Fruit fly (Drosophila melanogaster) whole organism, embryonic: ENCODE measurements around the gene CG42633.

Source experiments
- Abd-B ChIP-seq: fragments of 200-800 bp; sonication (Bioruptor generic); optimal IDR thresholded peaks from 2 replicates; lab custom pipeline; 2018; ENCODE audit warnings: missing biosample characterization, mild to moderate bottlenecking, missing genetic modification characterization, moderate library complexity
- Atf-2 ChIP-seq: fragments of 200-800 bp; sonication (Bioruptor generic); optimal IDR thresholded peaks from 2 replicates; lab custom pipeline; 2016; ENCODE audit warnings: missing biosample characterization, missing genetic modification characterization
- Blimp-1 ChIP-seq: fragments of 200-800 bp; sonication (Bioruptor generic); optimal IDR thresholded peaks from 3 replicates; lab custom pipeline; 2018; ENCODE audit warnings: missing biosample characterization, missing genetic modification characterization, mild to moderate bottlenecking, moderate library complexity, missing genetic modification reagents
- CG10979 ChIP-seq: fragments of 200-800 bp; sonication (Bioruptor generic); optimal IDR thresholded peaks from 2 replicates; lab custom pipeline; 2018; ENCODE audit warnings: missing biosample characterization, mild to moderate bottlenecking, missing genetic modification characterization, moderate library complexity
- CG11695 ChIP-seq: fragments of 200-800 bp; sonication (Bioruptor generic); IDR thresholded peaks from 3 replicates; pipeline ENCODE4 v1.3.6; 2022; ENCODE audit warnings: missing biosample characterization, missing genetic modification characterization
- CG11696 ChIP-seq: fragments of 200-800 bp; sonication (Bioruptor generic); IDR thresholded peaks from 2 replicates; pipeline ENCODE4 v1.3.6; 2022; ENCODE audit warnings: missing biosample characterization, missing genetic modification characterization
- CG13624 ChIP-seq: fragments of 200-800 bp; sonication (Bioruptor generic); optimal IDR thresholded peaks from 2 replicates; lab custom pipeline; 2016; ENCODE audit warnings: missing biosample characterization, missing genetic modification characterization
- CG13775 ChIP-seq: fragments of 200-800 bp; sonication (Bioruptor generic); optimal IDR thresholded peaks from 3 replicates; lab custom pipeline; 2017; ENCODE audit warnings: missing biosample characterization, mild to moderate bottlenecking, missing genetic modification characterization
- CG14441 ChIP-seq: fragments of 200-800 bp; sonication (Bioruptor generic); IDR thresholded peaks from 2 replicates; pipeline ENCODE4 v1.3.6; 2022; ENCODE audit warnings: missing biosample characterization, missing genetic modification characterization
- CG16815 ChIP-seq: fragments of 200-800 bp; sonication (Bioruptor generic); optimal IDR thresholded peaks from 3 replicates; lab custom pipeline; 2017; ENCODE audit warnings: missing biosample characterization, mild to moderate bottlenecking, missing genetic modification characterization
- CG17359 ChIP-seq: fragments of 200-800 bp; sonication (Bioruptor generic); optimal IDR thresholded peaks from 3 replicates; lab custom pipeline; 2018; ENCODE audit warnings: missing biosample characterization, mild to moderate bottlenecking, missing genetic modification characterization, moderate library complexity
- CG2678 ChIP-seq: fragments of 200-800 bp; sonication (Bioruptor generic); optimal IDR thresholded peaks from 3 replicates; lab custom pipeline; 2019; ENCODE audit warnings: missing biosample characterization, mild to moderate bottlenecking, missing genetic modification characterization, moderate library complexity
- CG2712 ChIP-seq: fragments of 200-800 bp; optimal IDR thresholded peaks from 3 replicates; lab custom pipeline; 2019; ENCODE audit warnings: missing biosample characterization, mild to moderate bottlenecking, missing genetic modification characterization, moderate library complexity
- CG3065 ChIP-seq: fragments of 200-800 bp; sonication (Bioruptor generic); optimal IDR thresholded peaks from 2 replicates; lab custom pipeline; 2016; ENCODE audit warnings: missing biosample characterization, missing genetic modification characterization
- CG6683 ChIP-seq: fragments of 200-800 bp; sonication (Bioruptor generic); optimal IDR thresholded peaks from 2 replicates; lab custom pipeline; 2017; ENCODE audit warnings: missing biosample characterization, mild to moderate bottlenecking, missing genetic modification characterization, missing genetic modification reagents
- CG7745 ChIP-seq: fragments of 200-800 bp; sonication (Bioruptor generic); optimal IDR thresholded peaks from 2 replicates; lab custom pipeline; 2018; ENCODE audit warnings: missing biosample characterization, mild to moderate bottlenecking, missing genetic modification characterization, moderate library complexity
- CG9215 ChIP-seq: fragments of 200-800 bp; sonication (Bioruptor generic); IDR thresholded peaks from 2 replicates; pipeline ENCODE4 v1.3.6; 2022; ENCODE audit warnings: missing biosample characterization, missing genetic modification characterization
- Dfd ChIP-seq, 2 experiments: fragments of >200 bp; optimal IDR thresholded peaks; 2 replicates each; lab custom pipeline; 2017; ENCODE audit warnings: missing biosample characterization in 2 of 2, missing genetic modification characterization in 2 of 2
- Dll ChIP-seq: fragments of 200-800 bp; sonication (Bioruptor generic); IDR thresholded peaks from 4 replicates; pipeline ENCODE4 v1.3.6; 2022; ENCODE audit warnings: missing biosample characterization, missing genetic modification characterization; ENCODE audit not compliant: partially characterized antibody
- Hr51 ChIP-seq, 2 experiments: fragments of 200-800 bp; sonication (Bioruptor generic); optimal IDR thresholded peaks; 2 replicates in 1 of 2; 3 replicates in 1 of 2; lab custom pipeline; 2016 to 2018; ENCODE audit warnings: missing biosample characterization in 2 of 2, missing genetic modification characterization in 2 of 2, mild to moderate bottlenecking in 1 of 2, moderate library complexity in 1 of 2
- Mes4 ChIP-seq: fragments of 200-800 bp; sonication (Bioruptor generic); optimal IDR thresholded peaks from 2 replicates; lab custom pipeline; 2016; ENCODE audit warnings: missing biosample characterization, missing genetic modification characterization
- Opbp ChIP-seq: fragments of 200-800 bp; sonication (Bioruptor generic); IDR thresholded peaks from 3 replicates; pipeline ENCODE4 v1.3.6; 2022; ENCODE audit warnings: missing biosample characterization, missing genetic modification characterization; ENCODE audit not compliant: partially characterized antibody
- Side ChIP-seq: fragments of 200-800 bp; sonication (Bioruptor generic); optimal IDR thresholded peaks from 2 replicates; lab custom pipeline; 2016; ENCODE audit warnings: missing biosample characterization, missing genetic modification characterization
- Sry-δ ChIP-seq: fragments of 200-800 bp; sonication (Bioruptor generic); optimal IDR thresholded peaks from 2 replicates; lab custom pipeline; 2016; ENCODE audit warnings: missing biosample characterization, missing genetic modification characterization
- Stat92E ChIP-seq, 3 experiments: fragments of >200 bp in 2 of 3; fragments of 200-800 bp in 1 of 3; sonication (Bioruptor generic) in 1 of 3; optimal IDR thresholded peaks; 2 replicates each; lab custom pipeline; 2017 to 2019; ENCODE audit warnings: missing biosample characterization in 3 of 3, missing genetic modification characterization in 3 of 3, mild to moderate bottlenecking in 1 of 3, moderate library complexity in 1 of 3
- Usf ChIP-seq: fragments of 200-800 bp; sonication (Bioruptor generic); optimal IDR thresholded peaks from 2 replicates; lab custom pipeline; 2017; ENCODE audit warnings: missing genotype, missing biosample characterization, missing genetic modification characterization
- abd-A ChIP-seq: fragments of 200-800 bp; sonication (Bioruptor generic); optimal IDR thresholded peaks from 3 replicates; lab custom pipeline; 2019; ENCODE audit warnings: missing biosample characterization, mild to moderate bottlenecking, missing genetic modification characterization, moderate library complexity
- bcd ChIP-seq: fragments of 200-800 bp; sonication (Bioruptor generic); optimal IDR thresholded peaks from 2 replicates; lab custom pipeline; 2017; ENCODE audit warnings: missing biosample characterization, mild to moderate bottlenecking, missing genetic modification characterization
- chm ChIP-seq: fragments of 200-800 bp; sonication (Bioruptor generic); IDR thresholded peaks from 2 replicates; pipeline ENCODE4 v1.3.6; 2022; ENCODE audit warnings: missing biosample characterization, missing genetic modification characterization
- cwo ChIP-seq: fragments of 200-800 bp; sonication (Bioruptor generic); optimal IDR thresholded peaks from 3 replicates; lab custom pipeline; 2017; ENCODE audit warnings: missing biosample characterization, missing genetic modification characterization, mild to moderate bottlenecking, moderate library complexity, missing genetic modification reagents
- danr ChIP-seq: fragments of 200-800 bp; sonication (Bioruptor generic); IDR thresholded peaks from 2 replicates; pipeline ENCODE4 v1.3.6; 2022; ENCODE audit warnings: missing biosample characterization, missing genetic modification characterization
- dpn ChIP-seq, 2 experiments: fragments of 200-800 bp; sonication (Bioruptor generic); optimal IDR thresholded peaks; 3 replicates each; lab custom pipeline; 2016; ENCODE audit warnings: missing biosample characterization in 2 of 2, missing genetic modification characterization in 2 of 2
- emc ChIP-seq: fragments of 200-800 bp; sonication (Bioruptor generic); optimal IDR thresholded peaks from 2 replicates; lab custom pipeline; 2016; ENCODE audit warnings: missing biosample characterization, missing genetic modification characterization
- fu2 ChIP-seq: fragments of 200-800 bp; sonication (Bioruptor generic); optimal IDR thresholded peaks from 2 replicates; lab custom pipeline; 2016; ENCODE audit warnings: missing biosample characterization, missing genetic modification characterization
- gcm ChIP-seq: fragments of 200-800 bp; sonication (Bioruptor generic); optimal IDR thresholded peaks from 2 replicates; lab custom pipeline; 2019; ENCODE audit warnings: missing biosample characterization, mild to moderate bottlenecking, missing genetic modification characterization, moderate library complexity
- gem ChIP-seq: fragments of 200-800 bp; sonication (Bioruptor generic); optimal IDR thresholded peaks from 2 replicates; lab custom pipeline; 2019; ENCODE audit warnings: missing biosample characterization, mild to moderate bottlenecking, missing genetic modification characterization, moderate library complexity
- h ChIP-seq: fragments of >200 bp; optimal IDR thresholded peaks from 2 replicates; lab custom pipeline; 2017
- hb ChIP-seq: fragments of 200-800 bp; sonication (Bioruptor generic); IDR thresholded peaks from 3 replicates; pipeline ENCODE4 v1.3.6; 2022; ENCODE audit warnings: missing biosample characterization, missing genetic modification characterization; ENCODE audit not compliant: partially characterized antibody
- hbn ChIP-seq: fragments of 200-800 bp; sonication (Bioruptor generic); IDR thresholded peaks from 2 replicates; pipeline ENCODE4 v1.3.6; 2022; ENCODE audit warnings: missing biosample characterization, missing genetic modification characterization; ENCODE audit not compliant: partially characterized antibody
- hth ChIP-seq: fragments of >200 bp; optimal IDR thresholded peaks from 2 replicates; lab custom pipeline; 2017; ENCODE audit warnings: inconsistent platforms
- jing ChIP-seq: fragments of 200-800 bp; sonication (Bioruptor generic); optimal IDR thresholded peaks from 2 replicates; lab custom pipeline; 2018; ENCODE audit warnings: missing biosample characterization, mild to moderate bottlenecking, missing genetic modification characterization
- knrl ChIP-seq: fragments of 200-800 bp; sonication (Bioruptor generic); IDR thresholded peaks from 3 replicates; pipeline ENCODE4 v1.3.6; 2022; ENCODE audit warnings: missing biosample characterization, missing genetic modification characterization; ENCODE audit not compliant: partially characterized antibody
- pfk ChIP-seq: fragments of 200-800 bp; sonication (Bioruptor generic); optimal IDR thresholded peaks from 2 replicates; lab custom pipeline; 2018; ENCODE audit warnings: missing biosample characterization, mild to moderate bottlenecking, missing genetic modification characterization, moderate library complexity
- salm ChIP-seq: fragments of 200-800 bp; sonication (Bioruptor generic); optimal IDR thresholded peaks from 2 replicates; lab custom pipeline; 2018; ENCODE audit warnings: missing biosample characterization, mild to moderate bottlenecking, missing genetic modification characterization
- schlank ChIP-seq: fragments of 200-800 bp; sonication (Bioruptor generic); optimal IDR thresholded peaks from 2 replicates; lab custom pipeline; 2018; ENCODE audit warnings: missing biosample characterization, mild to moderate bottlenecking, missing genetic modification characterization
- sd ChIP-seq: fragments of 200-800 bp; sonication (Bioruptor generic); optimal IDR thresholded peaks from 3 replicates; lab custom pipeline; 2018; ENCODE audit warnings: missing biosample characterization, mild to moderate bottlenecking, missing genetic modification characterization, moderate library complexity
- tll ChIP-seq, 2 experiments: fragments of 200-800 bp in 1 of 2; fragments of >200 bp in 1 of 2; sonication (Bioruptor generic) in 1 of 2; optimal IDR thresholded peaks; 2 replicates each; lab custom pipeline; 2017 to 2019; ENCODE audit warnings: missing biosample characterization in 2 of 2, missing genetic modification characterization in 2 of 2, mild to moderate bottlenecking in 1 of 2, moderate library complexity in 1 of 2
- tna ChIP-seq: fragments of 200-800 bp; sonication (Bioruptor generic); IDR thresholded peaks from 2 replicates; pipeline ENCODE4 v1.3.6; 2022; ENCODE audit warnings: missing biosample characterization, missing genetic modification characterization; ENCODE audit not compliant: partially characterized antibody
- tup ChIP-seq: fragments of 200-800 bp; sonication (Bioruptor generic); optimal IDR thresholded peaks from 2 replicates; lab custom pipeline; 2016; ENCODE audit warnings: missing biosample characterization, mild to moderate bottlenecking, missing genetic modification characterization, moderate library complexity

The CG42633 gene

DNA sequence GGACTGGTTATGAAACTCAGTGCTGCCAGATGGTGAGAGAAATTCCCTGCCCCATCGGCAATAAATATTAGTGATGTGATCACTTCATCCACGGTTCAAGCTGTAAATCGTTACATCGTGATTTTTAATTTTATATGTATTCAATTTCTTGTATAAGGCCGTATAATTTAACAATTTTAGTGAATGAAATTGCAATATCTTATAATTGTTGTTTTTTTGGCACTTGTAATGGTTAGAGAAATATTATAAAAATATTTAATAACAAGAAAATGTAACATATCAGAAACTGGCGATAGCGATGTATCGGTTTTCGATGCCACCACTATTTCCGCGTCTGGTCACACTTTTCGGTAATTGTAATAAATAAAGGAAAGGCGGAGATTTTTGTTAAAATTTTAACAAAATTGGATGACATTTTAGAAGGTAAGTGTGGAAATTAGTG lies 2.0 kb upstream of the CG42633 start, which contains the start of the genes mRpL37 and Rbp1 (continued):
- TF ChIP-seq Side (GFP tag; lab: Kevin White, UChicago) (no peak), schlank (tag; lab: Kevin White, UChicago) (peak; percentile 17), CG3065 (GFP tag; lab: Kevin White, UChicago) (peak; percentile 23), danr (GFP tag; lab: Robert Waterston, UW) (peak; percentile 52), pfk (no peak), hbn (GFP tag; lab: Robert Waterston, UW) (peak; percentile 78), dpn (GFP tag; optimal IDR thresholded peaks at IDR 0.05; lab: Kevin White, UChicago) (peak; percentile 48 to 82), CG13775 (peak; percentile 82), Atf-2 (GFP tag; lab: Kevin White, UChicago) (peak; percentile 48), CG17359 (peak; percentile 50), Opbp (GFP tag; lab: Robert Waterston, UW) (peak; percentile 68), CG9215 (GFP tag; lab: Robert Waterston, UW) (peak; percentile 88), CG13624 (GFP tag; lab: Kevin White, UChicago) (peak; percentile 33), CG2712 (tag; lab: Kevin White, UChicago) (peak; percentile 89), CG14441 (GFP tag; lab: Robert Waterston, UW) (peak; percentile 56; the same call in 1 of the 2 replicates), abd-A (tag; lab: Kevin White, UChicago) (no peak), jing (GFP tag; lab: Kevin White, UChicago) (peak; percentile 1), Stat92E (GFP tag; optimal IDR thresholded peaks at IDR 0.05; lab: Kevin White, UChicago) (peak in 1 of 3 experiments; percentile 30), Blimp-1 (GFP tag; lab: Kevin White, UChicago) (no peak), tna (GFP tag; lab: Robert Waterston, UW) (peak; percentile 31; the same call in 1 of the 2 replicates), sd (tag; lab: Kevin White, UChicago) (peak; percentile 85), Abd-B (peak; percentile 93), salm (tag; lab: Kevin White, UChicago) (peak; percentile 23), gcm (GFP tag; lab: Kevin White, UChicago) (no peak), CG16815 (peak; percentile 79), chm (GFP tag; lab: Robert Waterston, UW) (no peak), bcd (GFP tag; lab: Kevin White, UChicago) (peak; percentile 81), fu2 (no peak), emc (GFP tag; lab: Kevin White, UChicago) (no peak), gem (tag; lab: Kevin White, UChicago) (peak; percentile 88), cwo (GFP tag; lab: Kevin White, UChicago) (peak; percentile 19), tup (GFP tag; lab: Kevin White, UChicago) (no peak), h (lab: Kevin White, UChicago) (no peak), Mes4 (no peak), Dfd (GFP tag; optimal IDR thresholded peaks at IDR 0.05; lab: Kevin White, UChicago) (peak in 1 of 2 experiments; percentile 16), hb (peak; percentile 89), tll (GFP tag; optimal IDR thresholded peaks at IDR 0.05; lab: Kevin White, UChicago) (peak; percentile 7 to 69), knrl (GFP tag; lab: Robert Waterston, UW) (peak; percentile 96), hth (lab: Kevin White, UChicago) (no peak), CG10979 (tag; lab: Kevin White, UChicago) (peak; percentile 63), CG7745 (no peak), CG2678 (tag; lab: Kevin White, UChicago) (peak; percentile 82), CG11695 (GFP tag; lab: Robert Waterston, UW) (peak; percentile 30; the same call in 1 of the 3 replicates), Sry-δ (peak; percentile 85), Usf (GFP tag; lab: Kevin White, UChicago) (peak; percentile 51), Dll (peak; percentile 97), CG11696 (no peak), CG6683 (GFP tag; lab: Kevin White, UChicago) (no peak), Hr51 (GFP tag; optimal IDR thresholded peaks at IDR 0.05; lab: Kevin White, UChicago) (peak in 1 of 2 experiments; percentile 55)
